Worm (Caenorhabditis elegans) whole organism, L2 larva: ENCODE data around the gene K02B2.6.

Experiments used
- R02D3.7 ChIP-seq: fragments of 150-350 bp; optimal IDR thresholded peaks from 2 replicates; lab custom pipeline; 2014; ENCODE audit warnings: missing biosample characterization, missing genetic modification characterization
- Y55F3AM.14 ChIP-seq: fragments of 200-800 bp; sonication (Bioruptor generic); optimal IDR thresholded peaks from 2 replicates; lab custom pipeline; 2018; ENCODE audit warnings: mild to moderate bottlenecking, missing genetic modification characterization, missing compliant biosample characterization
- aly-2 ChIP-seq: fragments of 150-350 bp; optimal IDR thresholded peaks from 2 replicates; lab custom pipeline; 2014; ENCODE audit warnings: missing biosample characterization, missing genetic modification characterization
- ceh-16 ChIP-seq: fragments of 150-350 bp; optimal IDR thresholded peaks from 2 replicates; lab custom pipeline; 2014; ENCODE audit warnings: missing biosample characterization, missing genetic modification characterization
- lin-11 ChIP-seq: fragments of 150-350 bp; sonication (generic microtip); optimal IDR thresholded peaks from 2 replicates; lab custom pipeline; 2014; ENCODE audit warnings: missing biosample characterization, missing genetic modification characterization, inconsistent platforms, mixed read lengths
- lsy-2 ChIP-seq, 2 experiments: fragments of 150-350 bp in 1 of 2; sonication (generic microtip) in 1 of 2; optimal IDR thresholded peaks; 2 replicates each; lab custom pipeline; 2014 to 2017; ENCODE audit warnings: missing biosample characterization in 2 of 2, missing genetic modification characterization in 2 of 2
- nhr-10 ChIP-seq: sonication (generic microtip); optimal IDR thresholded peaks from 2 replicates; lab custom pipeline; 2017; ENCODE audit warnings: missing biosample characterization, missing genetic modification characterization
- nhr-11 ChIP-seq: fragments of 150-350 bp; optimal IDR thresholded peaks from 2 replicates; lab custom pipeline; 2014; ENCODE audit warnings: missing biosample characterization, missing genetic modification characterization
- nhr-237 ChIP-seq: fragments of 150-350 bp; optimal IDR thresholded peaks from 2 replicates; lab custom pipeline; 2014; ENCODE audit warnings: missing biosample characterization, missing genetic modification characterization
- skn-1 ChIP-seq: sonication (generic microtip); optimal IDR thresholded peaks from 2 replicates; lab custom pipeline; 2017; ENCODE audit warnings: missing biosample characterization, missing genetic modification characterization
- snpc-4 ChIP-seq: fragments of 150-350 bp; optimal IDR thresholded peaks from 2 replicates; lab custom pipeline; 2014; ENCODE audit warnings: missing biosample characterization, missing genetic modification characterization
- unc-62 ChIP-seq: fragments of 150-350 bp; optimal IDR thresholded peaks from 2 replicates; lab custom pipeline; 2014; ENCODE audit warnings: missing biosample characterization, missing genetic modification reagents, missing genetic modification characterization
- ztf-11 ChIP-seq: sonication (generic microtip); optimal IDR thresholded peaks from 2 replicates; lab custom pipeline; 2017; ENCODE audit warnings: missing biosample characterization, missing genetic modification characterization

ce11 chrIV:5959951-5960350, 2.1 kb downstream of the K02B2.6 start:
- TF ChIP-seq nhr-10 (no peak), Y55F3AM.14 (GFP tag; lab: Kevin White, UChicago) (no peak), R02D3.7 (no peak), snpc-4 (tag; lab: Kevin White, UChicago) (no peak), ztf-11 (tag; lab: Kevin White, UChicago) (no peak), skn-1 (tag; lab: Kevin White, UChicago) (no peak), nhr-11 (tag; lab: Kevin White, UChicago) (no peak), lin-11 (tag; lab: Kevin White, UChicago) (peak; percentile 21), nhr-237 (tag; lab: Kevin White, UChicago) (no peak), aly-2 (tag; lab: Kevin White, UChicago) (no peak), lsy-2 (tag; optimal IDR thresholded peaks at IDR 0.05; lab: Kevin White, UChicago) (peak in 1 of 2 experiments; percentile 35), unc-62 (GFP tag; lab: Kevin White, UChicago) (no peak), ceh-16 (no peak)
